Worm (Caenorhabditis elegans) whole organism, L4 larva: ENCODE results near the gene rsd-2.

ENCODE experiments used
- T26A8.4 ChIP-seq: fragments of 200-800 bp; sonication (Bioruptor generic); IDR thresholded peaks from 2 replicates; pipeline ENCODE4 v1.3.6; 2022; ENCODE audit warnings: missing genetic modification characterization, missing compliant biosample characterization
- Y48G9A.11 ChIP-seq: fragments of 200-800 bp; sonication (Bioruptor generic); IDR thresholded peaks from 2 replicates; pipeline ENCODE4 v1.3.6; 2022; ENCODE audit warnings: missing genetic modification reagents, missing genetic modification characterization, missing compliant biosample characterization
- Y75B8A.6 ChIP-seq: fragments of 200-800 bp; sonication (Bioruptor generic); IDR thresholded peaks from 2 replicates; pipeline ENCODE4 v1.3.6; 2022; ENCODE audit warnings: missing genetic modification reagents, missing genetic modification characterization, missing compliant biosample characterization
- aly-2 ChIP-seq: sonication (generic microtip); optimal IDR thresholded peaks from 2 replicates; lab custom pipeline; 2018; ENCODE audit warnings: missing biosample characterization, missing genetic modification characterization
- attf-4 ChIP-seq: sonication (generic microtip); optimal IDR thresholded peaks from 3 replicates; lab custom pipeline; 2017; ENCODE audit warnings: missing biosample characterization, missing genetic modification characterization
- ceh-20 ChIP-seq: fragments of 200-800 bp; sonication (Bioruptor generic); IDR thresholded peaks from 2 replicates; pipeline ENCODE4 v1.3.6; 2022; ENCODE audit warnings: missing genetic modification reagents, missing genetic modification characterization, missing compliant biosample characterization
- ceh-82 ChIP-seq: sonication (generic microtip); optimal IDR thresholded peaks from 2 replicates; lab custom pipeline; 2017; ENCODE audit warnings: missing biosample characterization, missing genetic modification characterization
- ces-1 ChIP-seq: fragments of 150-350 bp; sonication (generic microtip); optimal IDR thresholded peaks from 4 replicates; lab custom pipeline; 2014; ENCODE audit warnings: missing biosample characterization, missing genetic modification reagents, missing genetic modification characterization
- daf-12 ChIP-seq: fragments of 150-350 bp; optimal IDR thresholded peaks from 2 replicates; lab custom pipeline; 2014; ENCODE audit warnings: missing biosample characterization, missing genetic modification reagents, missing genetic modification characterization
- dmd-6 ChIP-seq: fragments of 200-800 bp; sonication (Bioruptor generic); IDR thresholded peaks from 2 replicates; pipeline ENCODE4 v1.3.6; 2022; ENCODE audit warnings: missing genetic modification reagents, missing genetic modification characterization, missing compliant biosample characterization
- hif-1 ChIP-seq, 2 experiments: sonication (generic microtip); optimal IDR thresholded peaks; 2 replicates each; lab custom pipeline; 2016 to 2017; ENCODE audit warnings: missing compliant biosample characterization in 2 of 2, missing genetic modification characterization in 2 of 2, missing genetic modification reagents in 2 of 2, missing genotype in 2 of 2, mild to moderate bottlenecking in 1 of 2
- hmg-1.1 ChIP-seq: fragments of 200-800 bp; sonication (Bioruptor generic); IDR thresholded peaks from 2 replicates; pipeline ENCODE4 v1.3.6; 2022; ENCODE audit warnings: missing genetic modification reagents, missing genetic modification characterization, missing compliant biosample characterization
- lim-7 ChIP-seq: fragments of 200-800 bp; sonication (Bioruptor generic); IDR thresholded peaks from 2 replicates; pipeline ENCODE4 v1.3.6; 2022; ENCODE audit warnings: missing genetic modification characterization, missing compliant biosample characterization
- lin-29 ChIP-seq: fragments of 200-800 bp; sonication (Bioruptor generic); IDR thresholded peaks from 2 replicates; pipeline ENCODE4 v1.3.6; 2022; ENCODE audit warnings: missing genetic modification reagents, missing genetic modification characterization, missing compliant biosample characterization
- lin-38 ChIP-seq: fragments of 200-800 bp; sonication (Bioruptor generic); IDR thresholded peaks from 2 replicates; pipeline ENCODE4 v1.3.6; 2022; ENCODE audit warnings: missing genetic modification reagents, missing genetic modification characterization, missing compliant biosample characterization
- madf-9 ChIP-seq: fragments of 200-800 bp; sonication (Bioruptor generic); conservative IDR thresholded peaks from 2 replicates; pipeline ENCODE4 v1.3.6; 2022; ENCODE audit warnings: missing genetic modification reagents, missing genetic modification characterization, missing compliant biosample characterization
- mdl-1 ChIP-seq, 2 experiments: fragments of 150-350 bp in 1 of 2; sonication (generic microtip) in 1 of 2; optimal IDR thresholded peaks; 2 replicates each; lab custom pipeline; 2014 to 2017; ENCODE audit warnings: missing biosample characterization in 2 of 2, missing genetic modification characterization in 2 of 2
- mes-2 ChIP-seq: sonication (generic microtip); optimal IDR thresholded peaks from 2 replicates; lab custom pipeline; 2016; ENCODE audit warnings: missing genotype, mild to moderate bottlenecking, missing genetic modification characterization, missing compliant biosample characterization; ENCODE audit not compliant: poor library complexity, severe bottlenecking
- mxl-3 ChIP-seq: fragments of 200-800 bp; sonication (Bioruptor generic); optimal IDR thresholded peaks from 2 replicates; lab custom pipeline; 2018; ENCODE audit warnings: mild to moderate bottlenecking, missing genetic modification characterization, missing compliant biosample characterization
- nhr-10 ChIP-seq: fragments of 150-350 bp; optimal IDR thresholded peaks from 2 replicates; lab custom pipeline; 2014; ENCODE audit warnings: missing biosample characterization, missing genetic modification characterization
- nhr-11 ChIP-seq: fragments of 150-350 bp; optimal IDR thresholded peaks from 2 replicates; lab custom pipeline; 2014; ENCODE audit warnings: missing biosample characterization, missing genetic modification characterization
- nhr-111 ChIP-seq: fragments of 200-800 bp; sonication (Bioruptor generic); optimal IDR thresholded peaks from 2 replicates; lab custom pipeline; 2018; ENCODE audit warnings: mild to moderate bottlenecking, missing genetic modification characterization, missing compliant biosample characterization
- nhr-42 ChIP-seq: fragments of 200-800 bp; sonication (Bioruptor generic); IDR thresholded peaks from 2 replicates; pipeline ENCODE4 v1.3.6; 2022; ENCODE audit warnings: missing genetic modification characterization, missing compliant biosample characterization
- nhr-76 ChIP-seq: fragments of 150-350 bp; optimal IDR thresholded peaks from 2 replicates; lab custom pipeline; 2014; ENCODE audit warnings: missing biosample characterization, missing genetic modification characterization
- pqm-1 ChIP-seq: sonication (generic microtip); optimal IDR thresholded peaks from 2 replicates; lab custom pipeline; 2017; ENCODE audit warnings: missing biosample characterization, missing genetic modification characterization
- rbr-2 ChIP-seq: sonication (generic microtip); optimal IDR thresholded peaks from 2 replicates; lab custom pipeline; 2016; ENCODE audit warnings: missing genotype, missing genetic modification characterization, missing compliant biosample characterization
- sdz-12 ChIP-seq: fragments of 200-800 bp; sonication (Bioruptor generic); optimal IDR thresholded peaks from 2 replicates; lab custom pipeline; 2018; ENCODE audit warnings: mild to moderate bottlenecking, missing genetic modification characterization, missing compliant biosample characterization
- spr-3 ChIP-seq: fragments of 200-800 bp; sonication (Bioruptor generic); optimal IDR thresholded peaks from 2 replicates; lab custom pipeline; 2018; ENCODE audit warnings: mild to moderate bottlenecking, missing genetic modification characterization, missing compliant biosample characterization
- unc-62 ChIP-seq, 3 experiments: fragments of 150-350 bp in 1 of 3; sonication (generic microtip); optimal IDR thresholded peaks in 2 of 3; peaks in 1 of 3; 1 replicate in 1 of 3; 2 replicates in 2 of 3; lab custom pipeline; 2014 to 2017; ENCODE audit warnings: missing biosample characterization in 3 of 3, missing genetic modification characterization in 3 of 3, missing genetic modification reagents in 3 of 3, missing genotype in 1 of 3
- zfp-3 ChIP-seq: fragments of 200-800 bp; sonication (Bioruptor generic); conservative IDR thresholded peaks from 2 replicates; pipeline ENCODE4 v1.3.6; 2022; ENCODE audit warnings: missing genetic modification reagents, missing genetic modification characterization, missing compliant biosample characterization
- zip-11 ChIP-seq: fragments of 200-800 bp; sonication (Bioruptor generic); IDR thresholded peaks from 2 replicates; pipeline ENCODE4 v1.3.6; 2022; ENCODE audit warnings: missing genetic modification characterization, missing compliant biosample characterization
- ztf-11 ChIP-seq: fragments of 150-350 bp; optimal IDR thresholded peaks from 2 replicates; lab custom pipeline; 2014; ENCODE audit warnings: missing biosample characterization, missing genetic modification characterization
- ztf-7 ChIP-seq: fragments of 150-350 bp; optimal IDR thresholded peaks from 2 replicates; lab custom pipeline; 2014; ENCODE audit warnings: missing biosample characterization, missing genetic modification characterization

rsd-2 gene

ce11 chrIV:13493719-13494118, 46.3 kb downstream of the rsd-2 start:
- no peak for TF ChIP-seq ceh-20 (GFP tag; lab: Robert Waterston, UW)
- TF ChIP-seq nhr-42 = no peak
- TF ChIP-seq zip-11 (GFP tag; lab: Robert Waterston, UW) = no peak
- TF ChIP-seq rbr-2 (tag; lab: Kevin White, UChicago) = no peak
- TF ChIP-seq ceh-82 (tag; lab: Kevin White, UChicago) = no peak
- TF ChIP-seq mxl-3 (GFP tag; lab: Kevin White, UChicago) = no peak
- no peak for TF ChIP-seq lim-7
- no peak for TF ChIP-seq nhr-76 (tag; lab: Kevin White, UChicago)
- TF ChIP-seq mdl-1 (tag; optimal IDR thresholded peaks at IDR 0.05; lab: Kevin White, UChicago) = no peak
- TF ChIP-seq aly-2 = no peak
- TF ChIP-seq nhr-111 = no peak
- TF ChIP-seq sdz-12 (GFP tag; lab: Kevin White, UChicago) = no peak
- TF ChIP-seq, all 104 proteins: peak for 0

ce11 chrIV:13492271-13492670, 47.8 kb downstream of the rsd-2 start, which contains the start of gene Y45F10A.7:
Y45F10A.7 (plus strand) TSS chrIV:13492571.
- no peak for TF ChIP-seq pqm-1 (tag; lab: Kevin White, UChicago)
- no peak for TF ChIP-seq spr-3 (GFP tag; lab: Kevin White, UChicago)
- no peak for TF ChIP-seq hmg-1.1 (GFP tag; lab: Robert Waterston, UW)
- TF ChIP-seq lin-38 = no peak
- TF ChIP-seq daf-12 (tag; lab: Kevin White, UChicago) = no peak
- TF ChIP-seq attf-4 (tag; lab: Kevin White, UChicago) = no peak
- TF ChIP-seq nhr-11 (tag; lab: Kevin White, UChicago) = no peak
- no peak for TF ChIP-seq Y75B8A.6 (GFP tag; lab: Robert Waterston, UW)
- TF ChIP-seq nhr-10 (tag; lab: Kevin White, UChicago) = no peak
- TF ChIP-seq, all 104 proteins: peak for 0

- TF ChIP-seq unc-62 (GFP tag; optimal IDR thresholded peaks at IDR 0.05 in 1 of 2; lab: Kevin White, UChicago) = peak in 1 of 2 experiments; percentile 53
- no peak for TF ChIP-seq unc-62 (tag; optimal IDR thresholded peaks at IDR 0.05; lab: Kevin White, UChicago)
- TF ChIP-seq lin-29 (GFP tag; lab: Robert Waterston, UW) = no peak
Measured at ce11 chrIV:13487596-13487995, 52.5 kb downstream of the rsd-2 start.

ce11 chrIV:13487019-13487418, 53.0 kb downstream of the rsd-2 start:
- TF ChIP-seq ces-1 (GFP tag; lab: Kevin White, UChicago) (no peak), mes-2 (peak; percentile 85), lin-38 (0 out of 2 replicates have a peak, but pooled peaks have one; percentile 29), hif-1 (tag; optimal IDR thresholded peaks at IDR 0.05; lab: Kevin White, UChicago) (peak in 1 of 2 experiments; percentile 71), dmd-6 (GFP tag; lab: Robert Waterston, UW) (0 out of 2 replicates have a peak, but pooled peaks have one; percentile 9)

- TF ChIP-seq T26A8.4 (GFP tag; lab: Robert Waterston, UW) = 0 out of 2 replicates have a peak, but pooled peaks have one; percentile 28
- no peak for TF ChIP-seq ztf-7 (tag; lab: Kevin White, UChicago)
- no peak for TF ChIP-seq zfp-3 (GFP tag; lab: Robert Waterston, UW)
- TF ChIP-seq ztf-11 (tag; lab: Kevin White, UChicago) = no peak
- no peak for TF ChIP-seq madf-9 (GFP tag; lab: Robert Waterston, UW)
- TF ChIP-seq unc-62 (GFP tag; optimal IDR thresholded peaks at IDR 0.05 in 1 of 2; lab: Kevin White, UChicago) = peak in 1 of 2 experiments; percentile 79
- TF ChIP-seq unc-62 (tag; optimal IDR thresholded peaks at IDR 0.05; lab: Kevin White, UChicago) = no peak
- no peak for TF ChIP-seq aly-2
- no peak for TF ChIP-seq nhr-76 (tag; lab: Kevin White, UChicago)
- TF ChIP-seq Y48G9A.11 = no peak
Measured at ce11 chrIV:13483596-13483995, 56.5 kb downstream of the rsd-2 start.
